Fruit fly (Drosophila melanogaster) Kc167 (cell line): ENCODE data around the gene nrv1.

Source experiments
- Sin3A ChIP-seq: fragments of >200 bp; optimal IDR thresholded peaks from 2 replicates; lab custom pipeline; 2018; ENCODE audit warnings: missing external identifiers
- ttk ChIP-seq: sonication (Bioruptor generic); optimal IDR thresholded peaks from 2 replicates; lab custom pipeline; 2017; ENCODE audit warnings: missing external identifiers

DNA sequence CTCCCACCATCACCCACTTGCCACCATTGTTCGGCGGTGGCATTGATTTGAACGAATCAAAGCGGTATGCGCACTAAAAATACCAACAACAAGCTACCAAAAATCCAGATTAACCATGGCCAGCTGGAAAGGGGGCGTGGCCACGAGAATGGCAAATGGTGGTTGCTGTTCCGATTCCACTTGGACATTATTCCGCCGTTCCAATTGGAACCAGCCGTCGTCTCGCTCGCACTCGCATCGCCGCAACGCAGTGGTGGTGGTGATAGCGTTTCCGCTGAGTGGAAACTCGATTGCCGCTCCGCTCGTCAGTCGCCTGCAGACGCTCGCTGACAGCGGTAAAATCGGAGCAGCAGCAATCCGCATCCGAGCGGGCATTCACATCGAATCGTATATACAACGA is 35.0 kb upstream of the nrv1 start, which contains the start of gene sens-2:
- TF ChIP-seq ttk (lab: Kevin White, UChicago) (no peak), Sin3A (no peak)
